Worm (Caenorhabditis elegans) whole organism, mixed stage, embryonic: ENCODE results near the gene dpf-4.

Experiments
- M03D4.4 ChIP-seq: sonication (generic microtip); optimal IDR thresholded peaks from 2 replicates; lab custom pipeline; 2017; ENCODE audit warnings: mild to moderate bottlenecking, missing genetic modification characterization, missing compliant biosample characterization
- bed-3 ChIP-seq: fragments of 200-800 bp; sonication (Bioruptor generic); optimal IDR thresholded peaks from 3 replicates; lab custom pipeline; 2018; ENCODE audit warnings: mild to moderate bottlenecking, missing genetic modification characterization, moderate library complexity, missing compliant biosample characterization
- blmp-1 ChIP-seq: fragments of 150-350 bp; optimal IDR thresholded peaks from 2 replicates; lab custom pipeline; 2014; ENCODE audit warnings: missing biosample characterization, missing genetic modification characterization
- ceh-39 ChIP-seq: fragments of 150-350 bp; optimal IDR thresholded peaks from 2 replicates; lab custom pipeline; 2014; ENCODE audit warnings: missing biosample characterization, missing genetic modification characterization
- ceh-43 ChIP-seq: fragments of 200-800 bp; sonication (Bioruptor generic); optimal IDR thresholded peaks from 2 replicates; lab custom pipeline; 2018; ENCODE audit warnings: mild to moderate bottlenecking, missing genetic modification characterization, moderate library complexity, missing compliant biosample characterization
- ceh-83 ChIP-seq: fragments of 200-800 bp; sonication (Bioruptor generic); optimal IDR thresholded peaks from 2 replicates; lab custom pipeline; 2018; ENCODE audit warnings: mild to moderate bottlenecking, missing genetic modification characterization, missing compliant biosample characterization
- ces-1 ChIP-seq: fragments of 150-350 bp; optimal IDR thresholded peaks from 2 replicates; lab custom pipeline; 2014; ENCODE audit warnings: missing biosample characterization, missing genetic modification reagents, missing genetic modification characterization
- drap-1 ChIP-seq: fragments of 200-800 bp; sonication (Bioruptor generic); optimal IDR thresholded peaks from 3 replicates; lab custom pipeline; 2018; ENCODE audit warnings: mild to moderate bottlenecking, missing genetic modification characterization, missing compliant biosample characterization
- elt-1 ChIP-seq: sonication (generic microtip); optimal IDR thresholded peaks from 2 replicates; lab custom pipeline; 2017; ENCODE audit warnings: missing genetic modification characterization, mild to moderate bottlenecking, missing compliant biosample characterization, antibody characterized with exemption, moderate library complexity, borderline replicate concordance; ENCODE audit not compliant: insufficient read depth
- elt-3 ChIP-seq: fragments of 150-350 bp; optimal IDR thresholded peaks from 2 replicates; lab custom pipeline; 2014; ENCODE audit warnings: missing biosample characterization, missing genetic modification characterization
- flh-1 ChIP-seq: fragments of 200-800 bp; sonication (Bioruptor generic); optimal IDR thresholded peaks from 2 replicates; lab custom pipeline; 2018; ENCODE audit warnings: mild to moderate bottlenecking, missing genetic modification characterization, moderate library complexity, missing compliant biosample characterization
- ham-2 ChIP-seq: fragments of 200-800 bp; sonication (Bioruptor generic); optimal IDR thresholded peaks from 2 replicates; lab custom pipeline; 2018; ENCODE audit warnings: mild to moderate bottlenecking, missing genetic modification characterization, missing compliant biosample characterization
- hlh-1 ChIP-seq: fragments of 150-350 bp; optimal IDR thresholded peaks from 2 replicates; lab custom pipeline; 2014; ENCODE audit warnings: missing biosample characterization, missing genetic modification reagents, missing genetic modification characterization
- lin-13 ChIP-seq: fragments of 150-350 bp; optimal IDR thresholded peaks from 2 replicates; lab custom pipeline; 2014; ENCODE audit warnings: missing biosample characterization, missing genetic modification characterization
- lin-32 ChIP-seq: fragments of 200-800 bp; sonication (Bioruptor generic); optimal IDR thresholded peaks from 2 replicates; lab custom pipeline; 2018; ENCODE audit warnings: mild to moderate bottlenecking, missing genetic modification characterization, missing compliant biosample characterization
- lsy-2 ChIP-seq: fragments of 150-350 bp; optimal IDR thresholded peaks from 2 replicates; lab custom pipeline; 2014; ENCODE audit warnings: missing biosample characterization, missing genetic modification characterization
- mab-5 ChIP-seq: fragments of 150-350 bp; optimal IDR thresholded peaks from 2 replicates; lab custom pipeline; 2014; ENCODE audit warnings: missing biosample characterization, missing genetic modification characterization
- mls-2 ChIP-seq: sonication (generic microtip); optimal IDR thresholded peaks from 2 replicates; lab custom pipeline; 2016; ENCODE audit warnings: mild to moderate bottlenecking, missing genetic modification characterization, moderate library complexity, missing compliant biosample characterization
- nhr-12 ChIP-seq: fragments of 150-350 bp; optimal IDR thresholded peaks from 2 replicates; lab custom pipeline; 2014; ENCODE audit warnings: missing biosample characterization, missing genetic modification characterization
- nhr-2 ChIP-seq: fragments of 150-350 bp; optimal IDR thresholded peaks from 2 replicates; lab custom pipeline; 2014; ENCODE audit warnings: missing biosample characterization, missing genetic modification characterization
- nhr-237 ChIP-seq: fragments of 150-350 bp; optimal IDR thresholded peaks from 2 replicates; lab custom pipeline; 2014; ENCODE audit warnings: missing biosample characterization, missing genetic modification characterization
- nhr-28 ChIP-seq: fragments of 150-350 bp; optimal IDR thresholded peaks from 2 replicates; lab custom pipeline; 2014; ENCODE audit warnings: missing biosample characterization, missing genetic modification characterization
- nhr-76 ChIP-seq: sonication (generic microtip); optimal IDR thresholded peaks from 2 replicates; lab custom pipeline; 2017; ENCODE audit warnings: missing biosample characterization, missing genetic modification characterization
- pha-4 ChIP-seq: fragments of 150-350 bp; optimal IDR thresholded peaks from 2 replicates; lab custom pipeline; 2018; ENCODE audit warnings: missing biosample characterization, missing genetic modification reagents, missing genetic modification characterization
- sem-2 ChIP-seq: fragments of 200-800 bp; sonication (Bioruptor generic); optimal IDR thresholded peaks from 2 replicates; lab custom pipeline; 2018; ENCODE audit warnings: mild to moderate bottlenecking, missing genetic modification characterization, missing compliant biosample characterization
- snpc-4 ChIP-seq: fragments of 150-350 bp; optimal IDR thresholded peaks from 2 replicates; lab custom pipeline; 2014; ENCODE audit warnings: missing biosample characterization, missing genetic modification characterization
- sptf-1 ChIP-seq: sonication (generic microtip); optimal IDR thresholded peaks from 2 replicates; lab custom pipeline; 2017; ENCODE audit warnings: mild to moderate bottlenecking, missing genetic modification characterization, moderate library complexity, missing compliant biosample characterization
- tbx-8 ChIP-seq: fragments of 200-800 bp; sonication (Bioruptor generic); optimal IDR thresholded peaks from 2 replicates; lab custom pipeline; 2018; ENCODE audit warnings: mild to moderate bottlenecking, missing genetic modification characterization, moderate library complexity, missing compliant biosample characterization
- unc-120 ChIP-seq: sonication (generic microtip); optimal IDR thresholded peaks from 2 replicates; lab custom pipeline; 2017; ENCODE audit warnings: missing genetic modification characterization, missing compliant biosample characterization; ENCODE audit not compliant: poor library complexity, severe bottlenecking
- unc-39 ChIP-seq: fragments of 150-350 bp; optimal IDR thresholded peaks from 2 replicates; lab custom pipeline; 2014; ENCODE audit warnings: missing biosample characterization, missing genetic modification characterization
- unc-62 ChIP-seq: fragments of 150-350 bp; optimal IDR thresholded peaks from 2 replicates; lab custom pipeline; 2014; ENCODE audit warnings: missing biosample characterization, missing genetic modification reagents, missing genetic modification characterization
- zip-8 ChIP-seq: fragments of 150-350 bp; optimal IDR thresholded peaks from 2 replicates; lab custom pipeline; 2014; ENCODE audit warnings: missing biosample characterization, missing genetic modification characterization

The dpf-4 gene

DNA sequence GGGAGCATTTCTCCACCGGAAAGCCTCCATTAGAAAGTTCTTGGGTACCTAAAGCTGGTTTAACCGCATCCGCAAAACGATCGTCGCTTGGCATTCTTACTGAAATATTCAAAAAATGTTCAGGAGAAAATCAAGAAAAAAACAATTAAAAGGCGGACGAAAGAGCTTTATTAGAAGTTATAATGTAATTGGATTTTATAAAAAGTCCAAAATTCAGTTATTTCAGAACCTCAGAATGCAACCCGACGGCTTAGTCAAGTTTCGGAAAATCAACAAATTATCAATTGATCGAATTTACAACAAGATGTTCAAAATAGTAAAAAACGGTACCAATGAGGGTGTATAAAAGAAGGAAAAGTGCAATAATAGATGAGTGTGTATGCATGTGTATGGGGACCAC lies 36.8 kb downstream of the dpf-4 start, which contains the start of gene pxl-1:
Gene pxl-1, minus strand, starts transcription at position 101 of the 400 bp plus-strand sequence.
- TF ChIP-seq unc-120 (no peak), ceh-39 (tag; lab: Kevin White, UChicago) (no peak), bed-3 (GFP tag; lab: Kevin White, UChicago) (no peak), sem-2 (GFP tag; lab: Kevin White, UChicago) (no peak), nhr-28 (tag; lab: Kevin White, UChicago) (no peak), lin-32 (GFP tag; lab: Kevin White, UChicago) (no peak), ces-1 (GFP tag; lab: Kevin White, UChicago) (no peak), drap-1 (no peak), flh-1 (no peak), unc-39 (no peak), blmp-1 (no peak), ham-2 (GFP tag; lab: Kevin White, UChicago) (no peak), nhr-12 (tag; lab: Kevin White, UChicago) (no peak), mab-5 (no peak), pha-4 (tag; lab: Kevin White, UChicago) (no peak), sptf-1 (tag; lab: Kevin White, UChicago) (no peak), M03D4.4 (tag; lab: Kevin White, UChicago) (no peak)

DNA sequence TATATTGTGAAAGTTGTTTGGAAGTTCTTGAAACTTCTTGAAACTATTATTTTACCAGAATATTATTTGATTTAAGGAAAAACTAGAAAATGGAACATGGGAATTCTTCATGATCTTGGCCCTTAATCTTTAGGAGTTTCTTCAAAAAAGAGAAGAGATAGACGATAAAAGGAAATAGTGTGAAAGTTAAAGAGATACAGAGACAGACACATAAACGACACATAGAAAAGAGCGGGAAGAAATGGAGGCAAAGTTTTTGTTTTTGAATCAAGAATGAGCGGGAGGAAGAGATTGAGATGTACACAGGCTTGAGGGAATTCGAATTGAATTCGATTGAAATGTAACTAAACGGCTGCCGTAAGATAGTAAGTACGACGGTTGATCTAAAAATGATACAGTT lies 38.4 kb downstream of the dpf-4 start:
- TF ChIP-seq ces-1 (GFP tag; lab: Kevin White, UChicago) (peak; percentile 27), drap-1 (no peak), blmp-1 (no peak), snpc-4 (tag; lab: Kevin White, UChicago) (no peak), tbx-8 (GFP tag; lab: Kevin White, UChicago) (no peak), lin-32 (GFP tag; lab: Kevin White, UChicago) (no peak)

DNA sequence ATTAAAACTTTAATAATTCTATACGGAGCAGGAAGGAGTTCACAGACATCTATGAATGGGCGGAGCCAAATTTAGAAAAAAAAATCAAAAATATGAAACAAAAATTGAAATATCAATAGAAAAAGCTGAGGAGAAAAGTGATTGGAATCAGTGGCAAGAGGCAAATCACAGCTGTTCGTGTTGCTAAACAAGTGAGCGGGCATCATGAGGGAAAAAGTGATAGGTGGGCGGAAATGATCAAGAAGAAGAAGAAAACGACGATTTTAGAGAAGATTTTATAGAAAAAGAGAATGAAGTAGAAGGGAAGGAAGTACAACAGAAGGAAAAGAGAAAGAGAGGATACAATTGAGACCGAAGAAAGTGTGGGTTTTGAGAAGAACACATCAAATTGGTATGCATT lies 39.5 kb downstream of the dpf-4 start:
- no peak for TF ChIP-seq unc-62
- TF ChIP-seq unc-120 = peak; percentile 67
- no peak for TF ChIP-seq drap-1
- TF ChIP-seq ceh-83 (GFP tag; lab: Kevin White, UChicago) = no peak
- no peak for TF ChIP-seq zip-8 (tag; lab: Kevin White, UChicago)
- no peak for TF ChIP-seq ces-1 (GFP tag; lab: Kevin White, UChicago)
- no peak for TF ChIP-seq sptf-1 (tag; lab: Kevin White, UChicago)
- TF ChIP-seq ceh-39 (tag; lab: Kevin White, UChicago) = no peak
- peak; percentile 59 for TF ChIP-seq hlh-1 (tag; lab: Kevin White, UChicago)
- TF ChIP-seq lsy-2 = no peak
- no peak for TF ChIP-seq ceh-43 (GFP tag; lab: Kevin White, UChicago)
- TF ChIP-seq tbx-8 (GFP tag; lab: Kevin White, UChicago) = no peak
- no peak for TF ChIP-seq nhr-76 (tag; lab: Kevin White, UChicago)
- TF ChIP-seq elt-3 (tag; lab: Kevin White, UChicago) = no peak
- TF ChIP-seq elt-1 (tag; lab: Kevin White, UChicago) = no peak
- no peak for TF ChIP-seq sem-2 (GFP tag; lab: Kevin White, UChicago)
- no peak for TF ChIP-seq lin-13

DNA sequence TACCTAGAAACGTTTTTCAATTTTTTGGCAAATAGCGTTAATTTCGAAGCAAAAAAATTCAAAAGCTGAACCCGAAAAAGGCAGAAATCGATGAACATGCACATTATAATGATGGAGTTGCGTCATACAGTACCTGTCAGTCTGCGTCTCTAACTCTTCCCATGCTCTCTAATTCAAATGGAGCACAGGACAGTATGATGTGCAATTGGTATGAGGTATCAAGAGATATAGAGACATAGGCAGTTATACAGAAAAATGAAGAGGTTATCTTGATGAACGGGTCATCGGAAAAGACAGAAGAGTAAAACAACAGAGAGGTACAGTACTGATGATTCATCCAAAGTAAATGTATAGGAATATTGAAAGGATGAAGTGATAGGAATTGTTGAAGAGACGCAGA lies 41.6 kb downstream of the dpf-4 start:
- TF ChIP-seq flh-1 (no peak), lin-32 (GFP tag; lab: Kevin White, UChicago) (no peak), unc-120 (no peak), sptf-1 (tag; lab: Kevin White, UChicago) (no peak), tbx-8 (GFP tag; lab: Kevin White, UChicago) (no peak), ceh-39 (tag; lab: Kevin White, UChicago) (peak; percentile 96), snpc-4 (tag; lab: Kevin White, UChicago) (no peak), mab-5 (no peak), pha-4 (tag; lab: Kevin White, UChicago) (no peak), nhr-237 (tag; lab: Kevin White, UChicago) (no peak), ces-1 (GFP tag; lab: Kevin White, UChicago) (no peak), zip-8 (tag; lab: Kevin White, UChicago) (peak; percentile 92), ham-2 (GFP tag; lab: Kevin White, UChicago) (no peak), lsy-2 (no peak), ceh-43 (GFP tag; lab: Kevin White, UChicago) (no peak), mls-2 (tag; lab: Kevin White, UChicago) (no peak), hlh-1 (tag; lab: Kevin White, UChicago) (no peak), nhr-2 (peak; percentile 85), sem-2 (GFP tag; lab: Kevin White, UChicago) (no peak), bed-3 (GFP tag; lab: Kevin White, UChicago) (no peak), unc-39 (no peak)
- TF ChIP-seq, all 35 proteins: peak for 3
